Fruit fly (Drosophila melanogaster): ENCODE data around the gene CRMP.
A peak's percentile ranks its signal among the peaks of the same experiment; 100 is the strongest.

The CRMP gene

DNA sequence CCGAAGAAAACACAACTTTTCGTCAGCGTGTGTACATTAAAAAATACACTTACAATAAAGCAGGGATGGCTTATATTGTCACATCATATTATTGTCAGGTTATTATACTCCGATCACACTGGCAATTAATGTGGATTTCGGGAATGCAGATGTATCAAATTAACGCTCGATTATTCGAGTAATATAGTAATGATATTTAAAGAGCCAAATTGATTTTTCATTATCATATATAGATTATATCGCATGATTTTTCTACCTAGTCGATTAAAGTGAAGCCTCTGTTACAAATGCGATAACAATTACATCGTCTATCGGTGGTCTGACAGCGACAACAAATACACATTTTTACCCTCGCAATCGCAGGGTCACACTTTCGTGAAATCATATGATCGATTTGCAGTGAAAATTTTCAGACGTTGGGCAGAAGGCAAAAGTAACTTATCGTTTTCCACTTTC is 20.5 kb downstream of the CRMP start, which contains the start of the genes noi and Vha26 (continued):
- peak; percentile 54 for TF ChIP-seq bbx (GFP tag; IDR thresholded peaks at IDR 0.05; ENCODE audit: partially characterized antibody)
- TF ChIP-seq E2f2 (GFP tag; IDR thresholded peaks at IDR 0.05) = peak; percentile 41; the same call in 1 of the 2 replicates
- TF ChIP-seq Blimp-1 (GFP tag; optimal IDR thresholded peaks at IDR 0.05) = no peak
- TF ChIP-seq Med (GFP tag) = peak; percentile 91
- no peak for TF ChIP-seq sc (optimal IDR thresholded peaks at IDR 0.05)
- no peak for TF ChIP-seq sc (GFP tag; optimal IDR thresholded peaks at IDR 0.05)
- TF ChIP-seq dmrt99B (tag; optimal IDR thresholded peaks at IDR 0.05) = no peak

DNA sequence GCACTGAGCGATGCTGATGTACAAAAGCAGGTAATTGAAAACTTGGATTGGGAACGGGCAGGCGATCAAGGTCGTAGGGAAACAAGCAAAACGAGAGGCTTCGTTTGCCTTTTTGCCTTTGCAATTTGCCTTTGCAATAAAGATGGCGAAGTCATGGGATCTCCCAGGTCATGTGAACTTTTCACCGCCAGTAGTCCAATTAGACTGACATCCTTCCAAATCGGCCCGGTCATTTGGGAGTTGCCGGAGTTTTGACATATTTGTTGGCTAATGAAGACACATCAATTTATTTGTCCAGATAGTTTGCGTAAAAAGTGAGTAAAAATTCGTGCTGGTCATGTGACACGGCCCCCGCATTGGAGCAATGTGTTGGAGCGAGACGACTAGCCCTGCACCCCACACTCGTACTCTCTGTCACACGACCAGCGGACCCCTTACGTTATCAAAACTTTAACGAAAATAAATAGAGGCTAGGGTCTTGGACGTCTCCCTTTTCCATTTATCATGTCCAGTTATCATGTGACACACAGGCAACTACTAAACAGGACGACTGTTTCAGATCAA is 21.2 kb downstream of the CRMP start:
- TF ChIP-seq Sox102F (GFP tag; optimal IDR thresholded peaks at IDR 0.05) = no peak
- TF ChIP-seq CG3726 (GFP tag; IDR thresholded peaks at IDR 0.05) = no peak
- TF ChIP-seq CG16815 (GFP tag; optimal IDR thresholded peaks at IDR 0.05) = no peak
- TF ChIP-seq ro (GFP tag; IDR thresholded peaks at IDR 0.05) = no peak
- no peak for TF ChIP-seq gfzf (GFP tag; optimal IDR thresholded peaks at IDR 0.05)
- no peak; the same call in 2 of the 3 replicates for TF ChIP-seq CG34422 (GFP tag; IDR thresholded peaks at IDR 0.05)
- TF ChIP-seq Nf-YC (tag; optimal IDR thresholded peaks at IDR 0.05) = peak; percentile 63
- no peak for TF ChIP-seq Chrac-16 (GFP tag; optimal IDR thresholded peaks at IDR 0.05)
- no peak for TF ChIP-seq p53 (GFP tag; optimal IDR thresholded peaks at IDR 0.05)
- no peak for TF ChIP-seq crp (GFP tag; optimal IDR thresholded peaks at IDR 0.05)
- no peak for TF ChIP-seq CG10274 (GFP tag; optimal IDR thresholded peaks at IDR 0.05)
- no peak for TF ChIP-seq ac (GFP tag; optimal IDR thresholded peaks at IDR 0.05)
- peak; percentile 71 for TF ChIP-seq Elba2 (GFP tag; optimal IDR thresholded peaks at IDR 0.05)
- TF ChIP-seq gem (tag; optimal IDR thresholded peaks at IDR 0.05) = no peak
- TF ChIP-seq CG6813 (GFP tag; optimal IDR thresholded peaks at IDR 0.05) = no peak
- peak; percentile 17 for TF ChIP-seq CG8478 (optimal IDR thresholded peaks at IDR 0.05)
- TF ChIP-seq CG4854 (GFP tag; optimal IDR thresholded peaks at IDR 0.05) = no peak
- no peak for TF ChIP-seq cg (GFP tag; optimal IDR thresholded peaks at IDR 0.05)
- no peak for TF ChIP-seq ham (GFP tag; IDR thresholded peaks at IDR 0.05)
- peak in 1 of 2 experiments; percentile 64 for TF ChIP-seq Pdp1 (GFP tag; optimal IDR thresholded peaks at IDR 0.05)
- TF ChIP-seq CG15601 (tag; optimal IDR thresholded peaks at IDR 0.05) = no peak
- peak; percentile 31 for TF ChIP-seq HmgZ (tag; optimal IDR thresholded peaks at IDR 0.05)
- no peak for TF ChIP-seq CG7357 (GFP tag; IDR thresholded peaks at IDR 0.05)
- TF ChIP-seq CG7372 (GFP tag; IDR thresholded peaks at IDR 0.05) = no peak
- no peak for TF ChIP-seq Vsx1 (GFP tag; optimal IDR thresholded peaks at IDR 0.05)
- no peak for TF ChIP-seq dan (GFP tag; IDR thresholded peaks at IDR 0.05)
- TF ChIP-seq CG8290 (GFP tag; optimal IDR thresholded peaks at IDR 0.05) = no peak
- peak in 1 of 2 experiments; percentile 19 for TF ChIP-seq CG8290 (tag; optimal IDR thresholded peaks at IDR 0.05)
- TF ChIP-seq ems (GFP tag; optimal IDR thresholded peaks at IDR 0.05) = no peak
- no peak for TF ChIP-seq D (optimal IDR thresholded peaks at IDR 0.05)
- TF ChIP-seq D (GFP tag; optimal IDR thresholded peaks at IDR 0.05) = no peak
- no peak for TF ChIP-seq chinmo (GFP tag; IDR thresholded peaks at IDR 0.05; ENCODE audit: partially characterized antibody)
- TF ChIP-seq danr (GFP tag; IDR thresholded peaks at IDR 0.05) = no peak
- TF ChIP-seq PHDP (tag; optimal IDR thresholded peaks at IDR 0.05) = no peak
- no peak for TF ChIP-seq Dref (GFP tag; IDR thresholded peaks at IDR 0.05)
- TF ChIP-seq CG32767 (GFP tag; IDR thresholded peaks at IDR 0.05) = no peak
- no peak for TF ChIP-seq Gsc (GFP tag; IDR thresholded peaks at IDR 0.05)
- no peak for TF ChIP-seq CG12155 (GFP tag; optimal IDR thresholded peaks at IDR 0.05)
- TF ChIP-seq Mad (GFP tag; optimal IDR thresholded peaks at IDR 0.05) = no peak
- TF ChIP-seq gsb (GFP tag; IDR thresholded peaks at IDR 0.05) = no peak
- TF ChIP-seq CHES-1-like (GFP tag; optimal IDR thresholded peaks at IDR 0.05) = no peak
- TF ChIP-seq Lim3 (GFP tag; IDR thresholded peaks at IDR 0.05) = no peak
- TF ChIP-seq zfh1 (GFP tag; IDR thresholded peaks at IDR 0.05) = no peak
- TF ChIP-seq Ets65A (GFP tag) = no peak
